Fruit fly (Drosophila melanogaster) whole organism, prepupa: ENCODE data around the gene CG32225.
A peak's percentile ranks its signal among the peaks of the same experiment; 100 is the strongest.

ENCODE experiments used
- Blimp-1 ChIP-seq: fragments of 200-800 bp; sonication (Bioruptor generic); optimal IDR thresholded peaks from 3 replicates; lab custom pipeline; 2017; ENCODE audit warnings: missing biosample characterization, missing genetic modification characterization, mild to moderate bottlenecking, moderate library complexity, missing genetic modification reagents
- CG11762 ChIP-seq: fragments of 200-800 bp; sonication (Bioruptor generic); optimal IDR thresholded peaks from 3 replicates; lab custom pipeline; 2016; ENCODE audit warnings: missing biosample characterization, missing genetic modification characterization; ENCODE audit not compliant: insufficient read depth
- CG11902 ChIP-seq: fragments of 200-800 bp; sonication (Bioruptor generic); optimal IDR thresholded peaks from 3 replicates; lab custom pipeline; 2016; ENCODE audit warnings: missing biosample characterization, missing genetic modification characterization
- CG15336 ChIP-seq: fragments of 200-800 bp; sonication (Bioruptor generic); IDR thresholded peaks from 2 replicates; pipeline ENCODE4 v1.3.6; 2022; ENCODE audit warnings: missing biosample characterization, missing genetic modification characterization
- CG1621 ChIP-seq: fragments of 200-800 bp; sonication (Bioruptor generic); optimal IDR thresholded peaks from 3 replicates; lab custom pipeline; 2018; ENCODE audit warnings: missing biosample characterization, mild to moderate bottlenecking, missing genetic modification characterization
- CG31627 ChIP-seq: fragments of 200-800 bp; sonication (Bioruptor generic); optimal IDR thresholded peaks from 3 replicates; lab custom pipeline; 2016; ENCODE audit warnings: missing biosample characterization, missing genetic modification characterization
- CG34406 ChIP-seq: fragments of 200-800 bp; sonication (Bioruptor generic); optimal IDR thresholded peaks from 3 replicates; lab custom pipeline; 2016; ENCODE audit warnings: missing biosample characterization, missing genetic modification characterization
- CG3919 ChIP-seq: fragments of 200-800 bp; sonication (Bioruptor generic); optimal IDR thresholded peaks from 3 replicates; lab custom pipeline; 2016; ENCODE audit warnings: missing biosample characterization, missing genetic modification characterization
- CG4318 ChIP-seq: fragments of 200-800 bp; sonication (Bioruptor generic); optimal IDR thresholded peaks from 3 replicates; lab custom pipeline; 2017; ENCODE audit warnings: missing biosample characterization, mild to moderate bottlenecking, missing genetic modification characterization
- CG6163 ChIP-seq: fragments of 200-800 bp; sonication (Bioruptor generic); IDR thresholded peaks from 3 replicates; pipeline ENCODE4 v1.3.6; 2022; ENCODE audit warnings: missing biosample characterization, missing genetic modification characterization
- CG6276 ChIP-seq: fragments of 200-800 bp; sonication (Bioruptor generic); optimal IDR thresholded peaks from 2 replicates; lab custom pipeline; 2017; ENCODE audit warnings: missing biosample characterization, mild to moderate bottlenecking, missing genetic modification characterization
- CG6792 ChIP-seq: fragments of 200-800 bp; sonication (Bioruptor generic); optimal IDR thresholded peaks from 3 replicates; lab custom pipeline; 2016; ENCODE audit warnings: missing biosample characterization, missing genetic modification characterization
- CG6808 ChIP-seq: fragments of 200-800 bp; sonication (Bioruptor generic); optimal IDR thresholded peaks from 3 replicates; lab custom pipeline; 2017; ENCODE audit warnings: missing biosample characterization, missing genetic modification characterization, mild to moderate bottlenecking, moderate library complexity, missing genetic modification reagents
- CG7368 ChIP-seq: fragments of 200-800 bp; sonication (Bioruptor generic); optimal IDR thresholded peaks from 3 replicates; lab custom pipeline; 2016; ENCODE audit warnings: missing biosample characterization, missing genetic modification characterization
- CG8119 ChIP-seq: fragments of 200-800 bp; sonication (Bioruptor generic); IDR thresholded peaks from 3 replicates; pipeline ENCODE4 v1.3.6; 2022; ENCODE audit warnings: missing biosample characterization, missing genetic modification characterization
- CG8632 ChIP-seq: fragments of 200-800 bp; sonication (Bioruptor generic); optimal IDR thresholded peaks from 3 replicates; lab custom pipeline; 2016; ENCODE audit warnings: missing biosample characterization, missing genetic modification characterization
- CG9139 ChIP-seq: fragments of 200-800 bp; sonication (Bioruptor generic); optimal IDR thresholded peaks from 3 replicates; lab custom pipeline; 2017; ENCODE audit warnings: missing biosample characterization, mild to moderate bottlenecking, missing genetic modification characterization
- Eip78C ChIP-seq: fragments of 200-800 bp; sonication (Bioruptor generic); peaks from one replicate; lab custom pipeline; 2016; ENCODE audit warnings: missing biosample characterization, missing genetic modification characterization
- Ets21C ChIP-seq: fragments of 200-800 bp; sonication (Bioruptor generic); optimal IDR thresholded peaks from 3 replicates; lab custom pipeline; 2016; ENCODE audit warnings: missing biosample characterization, missing genetic modification characterization
- Hr38 ChIP-seq: sonication (Bioruptor generic); optimal IDR thresholded peaks from 2 replicates; lab custom pipeline; 2016; ENCODE audit warnings: missing biosample characterization, missing genetic modification characterization
- Lpt ChIP-seq: fragments of 200-800 bp; sonication (Bioruptor generic); optimal IDR thresholded peaks from 3 replicates; lab custom pipeline; 2016; ENCODE audit warnings: missing biosample characterization, missing genetic modification characterization
- OdsH ChIP-seq: fragments of 200-800 bp; sonication (Bioruptor generic); optimal IDR thresholded peaks from 3 replicates; lab custom pipeline; 2016; ENCODE audit warnings: missing biosample characterization, missing genetic modification characterization
- Smox ChIP-seq: fragments of 200-800 bp; sonication (Bioruptor generic); optimal IDR thresholded peaks from 3 replicates; lab custom pipeline; 2016; ENCODE audit warnings: missing biosample characterization, missing genetic modification characterization
- Sox102F ChIP-seq: fragments of 200-800 bp; sonication (Bioruptor generic); optimal IDR thresholded peaks from 2 replicates; lab custom pipeline; 2016; ENCODE audit warnings: missing biosample characterization, mild to moderate bottlenecking, missing genetic modification characterization
- Sox14 ChIP-seq: fragments of 200-800 bp; sonication (Bioruptor generic); optimal IDR thresholded peaks from 3 replicates; lab custom pipeline; 2016; ENCODE audit warnings: missing biosample characterization, missing genetic modification characterization
- achi ChIP-seq: fragments of 200-800 bp; sonication (Bioruptor generic); optimal IDR thresholded peaks from 3 replicates; lab custom pipeline; 2016; ENCODE audit warnings: missing biosample characterization, missing genetic modification characterization
- cyc ChIP-seq: fragments of 200-800 bp; sonication (Bioruptor generic); optimal IDR thresholded peaks from 3 replicates; lab custom pipeline; 2016; ENCODE audit warnings: missing biosample characterization, missing genetic modification characterization
- dac ChIP-seq: fragments of 200-800 bp; sonication (Bioruptor generic); optimal IDR thresholded peaks from 2 replicates; lab custom pipeline; 2017; ENCODE audit warnings: missing biosample characterization, mild to moderate bottlenecking, missing genetic modification characterization
- fd59A ChIP-seq: fragments of 200-800 bp; sonication (Bioruptor generic); optimal IDR thresholded peaks from 2 replicates; lab custom pipeline; 2017; ENCODE audit warnings: missing biosample characterization, mild to moderate bottlenecking, missing genetic modification characterization, missing genetic modification reagents
- fd85E ChIP-seq: fragments of 200-800 bp; sonication (Bioruptor generic); optimal IDR thresholded peaks from 3 replicates; lab custom pipeline; 2016; ENCODE audit warnings: missing biosample characterization, missing genetic modification characterization
- net ChIP-seq: fragments of 200-800 bp; sonication (Bioruptor generic); optimal IDR thresholded peaks from 3 replicates; lab custom pipeline; 2016; ENCODE audit warnings: missing biosample characterization, missing genetic modification characterization
- salr ChIP-seq, 2 experiments: fragments of 200-800 bp; sonication (Bioruptor generic); optimal IDR thresholded peaks; 3 replicates each; lab custom pipeline; 2016 to 2018; ENCODE audit warnings: missing biosample characterization in 2 of 2, missing genetic modification characterization in 2 of 2, mild to moderate bottlenecking in 1 of 2
- svp ChIP-seq: fragments of 200-800 bp; sonication (Bioruptor generic); peaks from one replicate; lab custom pipeline; 2016; ENCODE audit warnings: missing biosample characterization, missing genetic modification characterization
- topi ChIP-seq: fragments of 200-800 bp; sonication (Bioruptor generic); optimal IDR thresholded peaks from 3 replicates; lab custom pipeline; 2016; ENCODE audit warnings: missing biosample characterization, missing genetic modification characterization

The CG32225 gene

dm6 chr3L:20302081-20302630 is 3.9 kb downstream of the CG32225 start, which contains the start of gene Pex23 (continued):
- peak; percentile 42 for TF ChIP-seq CG11762 (GFP tag; lab: Kevin White, UChicago)
- TF ChIP-seq OdsH, result no peak
- TF ChIP-seq salr (GFP tag; optimal IDR thresholded peaks at IDR 0.05; lab: Kevin White, UChicago), result no peak
- peak; percentile 69 for TF ChIP-seq CG11902 (GFP tag; lab: Kevin White, UChicago)
- TF ChIP-seq CG6792 (GFP tag; lab: Kevin White, UChicago), result peak; percentile 46
- TF ChIP-seq CG4318 (GFP tag; lab: Kevin White, UChicago), result no peak
- TF ChIP-seq CG6808 (GFP tag; lab: Kevin White, UChicago), result no peak
- no peak for TF ChIP-seq Hr38 (GFP tag; lab: Kevin White, UChicago)
- peak; percentile 54; the same call in 2 of the 3 replicates for TF ChIP-seq CG8119 (GFP tag; lab: Robert Waterston, UW)
- TF ChIP-seq CG6163 (GFP tag; lab: Robert Waterston, UW), result peak; percentile 76
- peak; percentile 82 for TF ChIP-seq cyc (GFP tag; lab: Kevin White, UChicago)
- TF ChIP-seq CG9139 (GFP tag; lab: Kevin White, UChicago), result no peak
- TF ChIP-seq CG31627 (GFP tag; lab: Kevin White, UChicago), result peak; percentile 80
- TF ChIP-seq CG15336 (GFP tag; lab: Robert Waterston, UW), result 0 out of 2 replicates have a peak, but pooled peaks have one; percentile 46
- no peak for TF ChIP-seq CG1621
- peak; percentile 36 for TF ChIP-seq CG7368 (GFP tag; lab: Kevin White, UChicago)
- no peak for TF ChIP-seq dac
- TF ChIP-seq CG34406, result no peak

- TF ChIP-seq CG3919 (GFP tag; lab: Kevin White, UChicago), result no peak
Observed at dm6 chr3L:20299110-20299509, 7.0 kb downstream of the CG32225 start, which contains the start of gene SCCRO4. TSS of gene SCCRO4 (plus strand) at chr3L:20299410.

dm6 chr3L:20296797-20297196 is 9.3 kb downstream of the CG32225 start, which contains the start of gene FRG1:
TSS of gene FRG1 (minus strand) at chr3L:20296971.
- TF ChIP-seq Lpt (GFP tag; lab: Kevin White, UChicago) (no peak), CG15336 (GFP tag; lab: Robert Waterston, UW) (no peak), Eip78C (GFP tag; lab: Kevin White, UChicago) (no peak), CG4318 (GFP tag; lab: Kevin White, UChicago) (no peak), CG8119 (GFP tag; lab: Robert Waterston, UW) (no peak), Smox (GFP tag; lab: Kevin White, UChicago) (no peak), net (GFP tag; lab: Kevin White, UChicago) (no peak), topi (no peak), fd85E (no peak), Blimp-1 (GFP tag; lab: Kevin White, UChicago) (no peak), Sox102F (no peak), Sox14 (no peak), fd59A (GFP tag; lab: Kevin White, UChicago) (no peak), Hr38 (GFP tag; lab: Kevin White, UChicago) (no peak)

dm6 chr3L:20295095-20295494 is 11.0 kb downstream of the CG32225 start, which contains the start of gene gogo:
TSS of gene gogo (minus strand) at chr3L:20295133.
- no peak for TF ChIP-seq Sox14
- TF ChIP-seq Blimp-1 (GFP tag; lab: Kevin White, UChicago), result no peak
- TF ChIP-seq CG7368 (GFP tag; lab: Kevin White, UChicago), result peak; percentile 28
- TF ChIP-seq CG8632 (GFP tag; lab: Kevin White, UChicago), result no peak
- no peak for TF ChIP-seq svp
- TF ChIP-seq achi, result no peak

- TF ChIP-seq net (GFP tag; lab: Kevin White, UChicago) (no peak), CG6276 (GFP tag; lab: Kevin White, UChicago) (no peak), CG15336 (GFP tag; lab: Robert Waterston, UW) (no peak), Eip78C (GFP tag; lab: Kevin White, UChicago) (peak; percentile 5), Ets21C (GFP tag; lab: Kevin White, UChicago) (no peak), fd59A (GFP tag; lab: Kevin White, UChicago) (no peak), Hr38 (GFP tag; lab: Kevin White, UChicago) (no peak)
Observed at dm6 chr3L:20287046-20287445, 19.0 kb downstream of the CG32225 start.
